Worm (Caenorhabditis elegans) whole organism, young adult: Measurements from ENCODE around the gene C35B1.4.

Source experiments
- C06A6.2 ChIP-seq: fragments of 200-800 bp; sonication (Bioruptor generic); conservative IDR thresholded peaks from 2 replicates; pipeline ENCODE4 v1.3.6; 2022; ENCODE audit warnings: missing genetic modification characterization, missing compliant biosample characterization
- akir-1 ChIP-seq: fragments of 200-800 bp; sonication (Bioruptor generic); optimal IDR thresholded peaks from 2 replicates; lab custom pipeline; 2018; ENCODE audit warnings: mild to moderate bottlenecking, missing genetic modification characterization, moderate library complexity, missing compliant biosample characterization
- tlf-1 ChIP-seq: fragments of 200-800 bp; sonication (Bioruptor generic); optimal IDR thresholded peaks from 2 replicates; lab custom pipeline; 2018; ENCODE audit warnings: mild to moderate bottlenecking, missing genetic modification characterization, missing compliant biosample characterization

- no peak for TF ChIP-seq tlf-1 (GFP tag; lab: Kevin White, UChicago)
- TF ChIP-seq C06A6.2 (GFP tag; lab: Robert Waterston, UW): no peak
- no peak for TF ChIP-seq akir-1 (GFP tag; lab: Kevin White, UChicago)
Measured at ce11 chrIV:4117432-4117831, 37.8 kb downstream of the C35B1.4 start, which contains the start of gene drd-50.
